Worm (Caenorhabditis elegans) whole organism, mixed stage, embryonic: ENCODE results near the gene sart-3.

ENCODE experiments used
- M03D4.4 ChIP-seq: sonication (generic microtip); optimal IDR thresholded peaks from 2 replicates; lab custom pipeline; 2017; ENCODE audit warnings: mild to moderate bottlenecking, missing genetic modification characterization, missing compliant biosample characterization
- bed-3 ChIP-seq: fragments of 200-800 bp; sonication (Bioruptor generic); optimal IDR thresholded peaks from 3 replicates; lab custom pipeline; 2018; ENCODE audit warnings: mild to moderate bottlenecking, missing genetic modification characterization, moderate library complexity, missing compliant biosample characterization
- ceh-39 ChIP-seq: fragments of 150-350 bp; optimal IDR thresholded peaks from 2 replicates; lab custom pipeline; 2014; ENCODE audit warnings: missing biosample characterization, missing genetic modification characterization
- ceh-43 ChIP-seq: fragments of 200-800 bp; sonication (Bioruptor generic); optimal IDR thresholded peaks from 2 replicates; lab custom pipeline; 2018; ENCODE audit warnings: mild to moderate bottlenecking, missing genetic modification characterization, moderate library complexity, missing compliant biosample characterization
- ceh-83 ChIP-seq: fragments of 200-800 bp; sonication (Bioruptor generic); optimal IDR thresholded peaks from 2 replicates; lab custom pipeline; 2018; ENCODE audit warnings: mild to moderate bottlenecking, missing genetic modification characterization, missing compliant biosample characterization
- ces-1 ChIP-seq: fragments of 150-350 bp; optimal IDR thresholded peaks from 2 replicates; lab custom pipeline; 2014; ENCODE audit warnings: missing biosample characterization, missing genetic modification reagents, missing genetic modification characterization
- cnd-1 ChIP-seq: fragments of 200-800 bp; sonication (Bioruptor generic); optimal IDR thresholded peaks from 2 replicates; lab custom pipeline; 2018; ENCODE audit warnings: mild to moderate bottlenecking, missing genetic modification characterization, missing compliant biosample characterization
- drap-1 ChIP-seq: fragments of 200-800 bp; sonication (Bioruptor generic); optimal IDR thresholded peaks from 3 replicates; lab custom pipeline; 2018; ENCODE audit warnings: mild to moderate bottlenecking, missing genetic modification characterization, missing compliant biosample characterization
- elt-3 ChIP-seq: fragments of 150-350 bp; optimal IDR thresholded peaks from 2 replicates; lab custom pipeline; 2014; ENCODE audit warnings: missing biosample characterization, missing genetic modification characterization
- flh-1 ChIP-seq: fragments of 200-800 bp; sonication (Bioruptor generic); optimal IDR thresholded peaks from 2 replicates; lab custom pipeline; 2018; ENCODE audit warnings: mild to moderate bottlenecking, missing genetic modification characterization, moderate library complexity, missing compliant biosample characterization
- ham-2 ChIP-seq: fragments of 200-800 bp; sonication (Bioruptor generic); optimal IDR thresholded peaks from 2 replicates; lab custom pipeline; 2018; ENCODE audit warnings: mild to moderate bottlenecking, missing genetic modification characterization, missing compliant biosample characterization
- hlh-1 ChIP-seq: fragments of 150-350 bp; optimal IDR thresholded peaks from 2 replicates; lab custom pipeline; 2014; ENCODE audit warnings: missing biosample characterization, missing genetic modification reagents, missing genetic modification characterization
- lin-13 ChIP-seq: fragments of 150-350 bp; optimal IDR thresholded peaks from 2 replicates; lab custom pipeline; 2014; ENCODE audit warnings: missing biosample characterization, missing genetic modification characterization
- lin-32 ChIP-seq: fragments of 200-800 bp; sonication (Bioruptor generic); optimal IDR thresholded peaks from 2 replicates; lab custom pipeline; 2018; ENCODE audit warnings: mild to moderate bottlenecking, missing genetic modification characterization, missing compliant biosample characterization
- lsy-2 ChIP-seq: fragments of 150-350 bp; optimal IDR thresholded peaks from 2 replicates; lab custom pipeline; 2014; ENCODE audit warnings: missing biosample characterization, missing genetic modification characterization
- mep-1 ChIP-seq: fragments of 150-350 bp; optimal IDR thresholded peaks from 2 replicates; lab custom pipeline; 2017; ENCODE audit warnings: missing biosample characterization, missing genetic modification reagents, missing genetic modification characterization, inconsistent platforms
- mls-2 ChIP-seq: sonication (generic microtip); optimal IDR thresholded peaks from 2 replicates; lab custom pipeline; 2016; ENCODE audit warnings: mild to moderate bottlenecking, missing genetic modification characterization, moderate library complexity, missing compliant biosample characterization
- nhr-12 ChIP-seq: fragments of 150-350 bp; optimal IDR thresholded peaks from 2 replicates; lab custom pipeline; 2014; ENCODE audit warnings: missing biosample characterization, missing genetic modification characterization
- nhr-2 ChIP-seq: fragments of 150-350 bp; optimal IDR thresholded peaks from 2 replicates; lab custom pipeline; 2014; ENCODE audit warnings: missing biosample characterization, missing genetic modification characterization
- nhr-237 ChIP-seq: fragments of 150-350 bp; optimal IDR thresholded peaks from 2 replicates; lab custom pipeline; 2014; ENCODE audit warnings: missing biosample characterization, missing genetic modification characterization
- nhr-28 ChIP-seq: fragments of 150-350 bp; optimal IDR thresholded peaks from 2 replicates; lab custom pipeline; 2014; ENCODE audit warnings: missing biosample characterization, missing genetic modification characterization
- nhr-76 ChIP-seq: sonication (generic microtip); optimal IDR thresholded peaks from 2 replicates; lab custom pipeline; 2017; ENCODE audit warnings: missing biosample characterization, missing genetic modification characterization
- pha-4 ChIP-seq: fragments of 150-350 bp; optimal IDR thresholded peaks from 2 replicates; lab custom pipeline; 2018; ENCODE audit warnings: missing biosample characterization, missing genetic modification reagents, missing genetic modification characterization
- sem-2 ChIP-seq: fragments of 200-800 bp; sonication (Bioruptor generic); optimal IDR thresholded peaks from 2 replicates; lab custom pipeline; 2018; ENCODE audit warnings: mild to moderate bottlenecking, missing genetic modification characterization, missing compliant biosample characterization
- snpc-4 ChIP-seq: fragments of 150-350 bp; optimal IDR thresholded peaks from 2 replicates; lab custom pipeline; 2014; ENCODE audit warnings: missing biosample characterization, missing genetic modification characterization
- sptf-1 ChIP-seq: sonication (generic microtip); optimal IDR thresholded peaks from 2 replicates; lab custom pipeline; 2017; ENCODE audit warnings: mild to moderate bottlenecking, missing genetic modification characterization, moderate library complexity, missing compliant biosample characterization
- tbx-8 ChIP-seq: fragments of 200-800 bp; sonication (Bioruptor generic); optimal IDR thresholded peaks from 2 replicates; lab custom pipeline; 2018; ENCODE audit warnings: mild to moderate bottlenecking, missing genetic modification characterization, moderate library complexity, missing compliant biosample characterization
- unc-120 ChIP-seq: sonication (generic microtip); optimal IDR thresholded peaks from 2 replicates; lab custom pipeline; 2017; ENCODE audit warnings: missing genetic modification characterization, missing compliant biosample characterization; ENCODE audit not compliant: poor library complexity, severe bottlenecking
- unc-39 ChIP-seq: fragments of 150-350 bp; optimal IDR thresholded peaks from 2 replicates; lab custom pipeline; 2014; ENCODE audit warnings: missing biosample characterization, missing genetic modification characterization
- unc-62 ChIP-seq: fragments of 150-350 bp; optimal IDR thresholded peaks from 2 replicates; lab custom pipeline; 2014; ENCODE audit warnings: missing biosample characterization, missing genetic modification reagents, missing genetic modification characterization
- ztf-11 ChIP-seq: fragments of 150-350 bp; optimal IDR thresholded peaks from 2 replicates; lab custom pipeline; 2014; ENCODE audit warnings: missing biosample characterization, missing genetic modification characterization

Gene sart-3

ce11 chrIV:11296787-11297186 lies 36.0 kb downstream of the sart-3 start, which contains the start of gene mttu-1:
TSS of gene mttu-1 (minus strand) at chrIV:11296887.
- TF ChIP-seq ces-1 (GFP tag; lab: Kevin White, UChicago) (no peak), snpc-4 (tag; lab: Kevin White, UChicago) (no peak), mep-1 (no peak), M03D4.4 (tag; lab: Kevin White, UChicago) (no peak), sptf-1 (tag; lab: Kevin White, UChicago) (no peak), ceh-39 (tag; lab: Kevin White, UChicago) (no peak), unc-39 (tag; lab: Kevin White, UChicago) (no peak), lsy-2 (no peak), elt-3 (tag; lab: Kevin White, UChicago) (no peak), unc-120 (tag; lab: Kevin White, UChicago) (no peak), nhr-12 (tag; lab: Kevin White, UChicago) (no peak), tbx-8 (GFP tag; lab: Kevin White, UChicago) (no peak), mls-2 (tag; lab: Kevin White, UChicago) (no peak), ztf-11 (tag; lab: Kevin White, UChicago) (no peak), nhr-2 (no peak), drap-1 (GFP tag; lab: Kevin White, UChicago) (no peak), lin-13 (tag; lab: Kevin White, UChicago) (no peak), flh-1 (GFP tag; lab: Kevin White, UChicago) (no peak)

ce11 chrIV:11288965-11289364 lies 43.8 kb downstream of the sart-3 start:
- TF ChIP-seq pha-4 (tag; lab: Kevin White, UChicago) (no peak), nhr-76 (tag; lab: Kevin White, UChicago) (no peak), sptf-1 (tag; lab: Kevin White, UChicago) (no peak), nhr-28 (tag; lab: Kevin White, UChicago) (no peak), ztf-11 (tag; lab: Kevin White, UChicago) (no peak), nhr-2 (no peak), mep-1 (no peak), nhr-12 (tag; lab: Kevin White, UChicago) (no peak), ceh-39 (tag; lab: Kevin White, UChicago) (no peak), hlh-1 (no peak), lin-32 (GFP tag; lab: Kevin White, UChicago) (no peak), unc-62 (no peak), ceh-83 (GFP tag; lab: Kevin White, UChicago) (no peak), bed-3 (GFP tag; lab: Kevin White, UChicago) (no peak), flh-1 (GFP tag; lab: Kevin White, UChicago) (no peak)
- TF ChIP-seq, all 35 proteins: peak for 0

- TF ChIP-seq tbx-8 (GFP tag; lab: Kevin White, UChicago) (no peak), ztf-11 (tag; lab: Kevin White, UChicago) (no peak), flh-1 (GFP tag; lab: Kevin White, UChicago) (no peak), pha-4 (tag; lab: Kevin White, UChicago) (no peak), lin-32 (GFP tag; lab: Kevin White, UChicago) (no peak), hlh-1 (no peak), cnd-1 (tag; lab: Kevin White, UChicago) (no peak), nhr-76 (tag; lab: Kevin White, UChicago) (no peak), nhr-12 (tag; lab: Kevin White, UChicago) (no peak), lin-13 (tag; lab: Kevin White, UChicago) (no peak), sem-2 (GFP tag; lab: Kevin White, UChicago) (no peak), nhr-237 (no peak), drap-1 (GFP tag; lab: Kevin White, UChicago) (no peak), mls-2 (tag; lab: Kevin White, UChicago) (no peak), unc-62 (no peak), ceh-83 (GFP tag; lab: Kevin White, UChicago) (no peak), ceh-39 (tag; lab: Kevin White, UChicago) (no peak)
These were observed 45.3 kb downstream of the sart-3 start, which contains the start of gene F54D1.6 for ce11 chrIV:11287511-11287910. TSS of gene F54D1.6 (plus strand) at chrIV:11287811.

- TF ChIP-seq ceh-43 (GFP tag; lab: Kevin White, UChicago) (no peak), ham-2 (no peak), nhr-76 (tag; lab: Kevin White, UChicago) (no peak), hlh-1 (no peak), snpc-4 (tag; lab: Kevin White, UChicago) (no peak), mls-2 (tag; lab: Kevin White, UChicago) (no peak)
These were observed 46.7 kb downstream of the sart-3 start for ce11 chrIV:11286112-11286511.
